Worm (Caenorhabditis elegans): ENCODE data around the gene abu-6.

abu-6 gene

ce11 chrV:5200188-5200587 lies 38.5 kb upstream of the abu-6 start:
- no peak for TF ChIP-seq tbx-2 (tag; optimal IDR thresholded peaks at IDR 0.05)
- no peak for TF ChIP-seq pqm-1 (tag; optimal IDR thresholded peaks at IDR 0.05)
- peak; percentile 68 for TF ChIP-seq fkh-10 (GFP tag; optimal IDR thresholded peaks at IDR 0.05)
- no peak for TF ChIP-seq ztf-11 (tag; optimal IDR thresholded peaks at IDR 0.05)
- no peak for TF ChIP-seq nhr-77 (tag; optimal IDR thresholded peaks at IDR 0.05)
- TF ChIP-seq hmg-11 (tag; optimal IDR thresholded peaks at IDR 0.05) = no peak

- TF ChIP-seq egl-27 (tag; optimal IDR thresholded peaks at IDR 0.05) = no peak
- no peak for TF ChIP-seq egl-5 (tag; optimal IDR thresholded peaks at IDR 0.05)
- no peak for TF ChIP-seq ceh-9 (tag; optimal IDR thresholded peaks at IDR 0.05)
- no peak for TF ChIP-seq pqm-1 (tag; optimal IDR thresholded peaks at IDR 0.05)
- TF ChIP-seq nhr-23 (tag; optimal IDR thresholded peaks at IDR 0.05) = no peak
- TF ChIP-seq unc-62 (GFP tag; optimal IDR thresholded peaks at IDR 0.05) = no peak
- TF ChIP-seq ztf-11 (tag; optimal IDR thresholded peaks at IDR 0.05) = no peak
- TF ChIP-seq jun-1 (tag; optimal IDR thresholded peaks at IDR 0.05) = no peak
- TF ChIP-seq nfya-1 (tag; optimal IDR thresholded peaks at IDR 0.05; ENCODE audit: insufficient read depth) = no peak
- no peak for TF ChIP-seq ama-1 (optimal IDR thresholded peaks at IDR 0.05)
- no peak for TF ChIP-seq daf-12 (tag; optimal IDR thresholded peaks at IDR 0.05)
- TF ChIP-seq ceh-16 (tag; optimal IDR thresholded peaks at IDR 0.05) = no peak
- no peak for TF ChIP-seq lin-15B (tag; optimal IDR thresholded peaks at IDR 0.05)
These were observed 36.5 kb upstream of the abu-6 start, which contains the start of gene Y47A7.2 for ce11 chrV:5198240-5198639. Gene Y47A7.2, minus strand, starts transcription at chrV:5198340.

ce11 chrV:5194508-5194907 lies 32.8 kb upstream of the abu-6 start, which contains the start of gene abu-8:
Gene abu-8, minus strand, starts transcription at chrV:5194608.
- TF ChIP-seq tbx-2 (tag; optimal IDR thresholded peaks at IDR 0.05) = no peak
- no peak for TF ChIP-seq ceh-9 (tag; optimal IDR thresholded peaks at IDR 0.05)
- no peak for TF ChIP-seq mdl-1 (tag; optimal IDR thresholded peaks at IDR 0.05)
- TF ChIP-seq ceh-28 (tag; optimal IDR thresholded peaks at IDR 0.05) = no peak
- TF ChIP-seq jun-1 (tag; optimal IDR thresholded peaks at IDR 0.05) = no peak
- TF ChIP-seq fos-1 (tag; optimal IDR thresholded peaks at IDR 0.05) = no peak
- no peak for TF ChIP-seq nhr-237 (tag; optimal IDR thresholded peaks at IDR 0.05)
- no peak for TF ChIP-seq nhr-23 (tag; optimal IDR thresholded peaks at IDR 0.05)
- TF ChIP-seq lin-15B (tag; optimal IDR thresholded peaks at IDR 0.05) = no peak
- TF ChIP-seq elt-1 (tag; optimal IDR thresholded peaks at IDR 0.05) = no peak
- TF ChIP-seq nhr-76 (tag; optimal IDR thresholded peaks at IDR 0.05) = no peak
- no peak for TF ChIP-seq elt-2 (tag; optimal IDR thresholded peaks at IDR 0.05)
- TF ChIP-seq nhr-11 (tag; optimal IDR thresholded peaks at IDR 0.05) = no peak
- no peak for TF ChIP-seq egl-5 (tag; optimal IDR thresholded peaks at IDR 0.05)
- no peak for TF ChIP-seq ama-1 (optimal IDR thresholded peaks at IDR 0.05)
- no peak for TF ChIP-seq zag-1 (tag; optimal IDR thresholded peaks at IDR 0.05)
- TF ChIP-seq nhr-12 (tag; optimal IDR thresholded peaks at IDR 0.05) = no peak

- TF ChIP-seq aly-2 (tag; optimal IDR thresholded peaks at IDR 0.05) = no peak
- peak; percentile 77 for TF ChIP-seq jun-1 (tag; optimal IDR thresholded peaks at IDR 0.05)
- TF ChIP-seq ceh-28 (tag; optimal IDR thresholded peaks at IDR 0.05) = no peak
- TF ChIP-seq nhr-237 (tag; optimal IDR thresholded peaks at IDR 0.05) = no peak
- no peak for TF ChIP-seq snpc-4 (tag; optimal IDR thresholded peaks at IDR 0.05)
- TF ChIP-seq R02D3.7 (tag; optimal IDR thresholded peaks at IDR 0.05) = no peak
- TF ChIP-seq nhr-43 (tag; optimal IDR thresholded peaks at IDR 0.05; ENCODE audit: poor library complexity, severe bottlenecking) = no peak
- peak; percentile 92 for TF ChIP-seq elt-2 (tag; optimal IDR thresholded peaks at IDR 0.05)
- TF ChIP-seq unc-39 (tag; optimal IDR thresholded peaks at IDR 0.05) = no peak
- no peak for TF ChIP-seq ceh-9 (tag; optimal IDR thresholded peaks at IDR 0.05)
- TF ChIP-seq sea-2 (GFP tag; optimal IDR thresholded peaks at IDR 0.05) = no peak
- TF ChIP-seq pqm-1 (tag; optimal IDR thresholded peaks at IDR 0.05) = peak; percentile 88
- TF ChIP-seq pha-4 (tag; optimal IDR thresholded peaks at IDR 0.05) = peak; percentile 42
- no peak for TF ChIP-seq fos-1 (tag; optimal IDR thresholded peaks at IDR 0.05)
- no peak for TF ChIP-seq nhr-76 (tag; optimal IDR thresholded peaks at IDR 0.05)
These were observed 30.8 kb upstream of the abu-6 start, which contains the start of gene C03A7.13 for ce11 chrV:5192501-5192900. Gene C03A7.13, minus strand, starts transcription at chrV:5192543.

ce11 chrV:5181612-5182011 lies 19.9 kb upstream of the abu-6 start, which contains the start of gene C03A7.2:
Gene C03A7.2, plus strand, starts transcription at chrV:5181912.
- no peak for TF ChIP-seq elt-2 (tag; optimal IDR thresholded peaks at IDR 0.05)
- no peak for TF ChIP-seq egl-5 (tag; optimal IDR thresholded peaks at IDR 0.05)
- TF ChIP-seq nhr-25 (tag; optimal IDR thresholded peaks at IDR 0.05) = no peak
- TF ChIP-seq jun-1 (tag; optimal IDR thresholded peaks at IDR 0.05) = no peak
- no peak for TF ChIP-seq eor-1 (tag; optimal IDR thresholded peaks at IDR 0.05)
- no peak for TF ChIP-seq nfya-1 (tag; optimal IDR thresholded peaks at IDR 0.05; ENCODE audit: insufficient read depth)
- TF ChIP-seq nhr-28 (tag; optimal IDR thresholded peaks at IDR 0.05) = no peak
- TF ChIP-seq mdl-1 (tag; optimal IDR thresholded peaks at IDR 0.05) = no peak
- no peak for TF ChIP-seq pha-4 (tag; optimal IDR thresholded peaks at IDR 0.05)
- no peak for TF ChIP-seq sea-2 (GFP tag; optimal IDR thresholded peaks at IDR 0.05)
- TF ChIP-seq fkh-2 (tag; optimal IDR thresholded peaks at IDR 0.05) = no peak
- TF ChIP-seq nhr-237 (tag; optimal IDR thresholded peaks at IDR 0.05) = no peak
- no peak for TF ChIP-seq skn-1 (tag; optimal IDR thresholded peaks at IDR 0.05)
- TF ChIP-seq unc-62 (GFP tag; optimal IDR thresholded peaks at IDR 0.05) = no peak
- no peak for TF ChIP-seq zag-1 (tag; optimal IDR thresholded peaks at IDR 0.05)
- TF ChIP-seq aly-2 (tag; optimal IDR thresholded peaks at IDR 0.05) = no peak
